Fruit fly (Drosophila melanogaster) whole organism, prepupa: Measurements from ENCODE around the gene hoip.

ENCODE experiments used
- Blimp-1 ChIP-seq: fragments of 200-800 bp; sonication (Bioruptor generic); optimal IDR thresholded peaks from 3 replicates; lab custom pipeline; 2017; ENCODE audit warnings: missing biosample characterization, missing genetic modification characterization, mild to moderate bottlenecking, moderate library complexity, missing genetic modification reagents
- CG10631 ChIP-seq: fragments of 200-800 bp; sonication (Bioruptor generic); optimal IDR thresholded peaks from 2 replicates; lab custom pipeline; 2016; ENCODE audit warnings: missing biosample characterization, missing genetic modification characterization
- CG11294 ChIP-seq: fragments of 200-800 bp; sonication (Bioruptor generic); IDR thresholded peaks from 2 replicates; pipeline ENCODE4 v1.3.6; 2022; ENCODE audit warnings: missing biosample characterization, missing genetic modification characterization
- CG11762 ChIP-seq: fragments of 200-800 bp; sonication (Bioruptor generic); optimal IDR thresholded peaks from 3 replicates; lab custom pipeline; 2016; ENCODE audit warnings: missing biosample characterization, missing genetic modification characterization; ENCODE audit not compliant: insufficient read depth
- CG11902 ChIP-seq: fragments of 200-800 bp; sonication (Bioruptor generic); optimal IDR thresholded peaks from 3 replicates; lab custom pipeline; 2016; ENCODE audit warnings: missing biosample characterization, missing genetic modification characterization
- CG15336 ChIP-seq: fragments of 200-800 bp; sonication (Bioruptor generic); IDR thresholded peaks from 2 replicates; pipeline ENCODE4 v1.3.6; 2022; ENCODE audit warnings: missing biosample characterization, missing genetic modification characterization
- CG1621 ChIP-seq: fragments of 200-800 bp; sonication (Bioruptor generic); optimal IDR thresholded peaks from 3 replicates; lab custom pipeline; 2018; ENCODE audit warnings: missing biosample characterization, mild to moderate bottlenecking, missing genetic modification characterization
- CG16779 ChIP-seq: fragments of 200-800 bp; sonication (Bioruptor generic); optimal IDR thresholded peaks from 3 replicates; lab custom pipeline; 2017; ENCODE audit warnings: missing biosample characterization, mild to moderate bottlenecking, missing genetic modification characterization
- CG3032 ChIP-seq: fragments of 200-800 bp; optimal IDR thresholded peaks from 2 replicates; lab custom pipeline; 2019; ENCODE audit warnings: missing biosample characterization, mild to moderate bottlenecking, missing genetic modification characterization, moderate library complexity
- CG31627 ChIP-seq: fragments of 200-800 bp; sonication (Bioruptor generic); optimal IDR thresholded peaks from 3 replicates; lab custom pipeline; 2016; ENCODE audit warnings: missing biosample characterization, missing genetic modification characterization
- CG32006 ChIP-seq: fragments of 200-800 bp; sonication (Bioruptor generic); optimal IDR thresholded peaks from 3 replicates; lab custom pipeline; 2017; ENCODE audit warnings: missing biosample characterization, mild to moderate bottlenecking, missing genetic modification characterization
- CG34406 ChIP-seq: fragments of 200-800 bp; sonication (Bioruptor generic); optimal IDR thresholded peaks from 3 replicates; lab custom pipeline; 2016; ENCODE audit warnings: missing biosample characterization, missing genetic modification characterization
- CG3919 ChIP-seq: fragments of 200-800 bp; sonication (Bioruptor generic); optimal IDR thresholded peaks from 3 replicates; lab custom pipeline; 2016; ENCODE audit warnings: missing biosample characterization, missing genetic modification characterization
- CG4318 ChIP-seq: fragments of 200-800 bp; sonication (Bioruptor generic); optimal IDR thresholded peaks from 3 replicates; lab custom pipeline; 2017; ENCODE audit warnings: missing biosample characterization, mild to moderate bottlenecking, missing genetic modification characterization
- CG6163 ChIP-seq: fragments of 200-800 bp; sonication (Bioruptor generic); IDR thresholded peaks from 3 replicates; pipeline ENCODE4 v1.3.6; 2022; ENCODE audit warnings: missing biosample characterization, missing genetic modification characterization
- CG6276 ChIP-seq: fragments of 200-800 bp; sonication (Bioruptor generic); optimal IDR thresholded peaks from 2 replicates; lab custom pipeline; 2017; ENCODE audit warnings: missing biosample characterization, mild to moderate bottlenecking, missing genetic modification characterization
- CG6792 ChIP-seq: fragments of 200-800 bp; sonication (Bioruptor generic); optimal IDR thresholded peaks from 3 replicates; lab custom pipeline; 2016; ENCODE audit warnings: missing biosample characterization, missing genetic modification characterization
- CG6854 ChIP-seq: fragments of 200-800 bp; sonication (Bioruptor generic); optimal IDR thresholded peaks from 2 replicates; lab custom pipeline; 2017; ENCODE audit warnings: missing biosample characterization, mild to moderate bottlenecking, missing genetic modification characterization
- CG7368 ChIP-seq: fragments of 200-800 bp; sonication (Bioruptor generic); optimal IDR thresholded peaks from 3 replicates; lab custom pipeline; 2016; ENCODE audit warnings: missing biosample characterization, missing genetic modification characterization
- CG8119 ChIP-seq: fragments of 200-800 bp; sonication (Bioruptor generic); IDR thresholded peaks from 3 replicates; pipeline ENCODE4 v1.3.6; 2022; ENCODE audit warnings: missing biosample characterization, missing genetic modification characterization
- CG8319 ChIP-seq: fragments of 200-800 bp; sonication (Bioruptor generic); optimal IDR thresholded peaks from 3 replicates; lab custom pipeline; 2016; ENCODE audit warnings: missing biosample characterization, missing genetic modification characterization
- Eip75B ChIP-seq: fragments of 200-800 bp; sonication (Bioruptor generic); optimal IDR thresholded peaks from 3 replicates; lab custom pipeline; 2016; ENCODE audit warnings: missing biosample characterization, missing genetic modification characterization
- Eip78C ChIP-seq: fragments of 200-800 bp; sonication (Bioruptor generic); peaks from one replicate; lab custom pipeline; 2016; ENCODE audit warnings: missing biosample characterization, missing genetic modification characterization
- Eip93F ChIP-seq: fragments of 200-800 bp; sonication (Bioruptor generic); optimal IDR thresholded peaks from 2 replicates; lab custom pipeline; 2016; ENCODE audit warnings: missing biosample characterization, mild to moderate bottlenecking, missing genetic modification characterization
- Ets21C ChIP-seq: fragments of 200-800 bp; sonication (Bioruptor generic); optimal IDR thresholded peaks from 3 replicates; lab custom pipeline; 2016; ENCODE audit warnings: missing biosample characterization, missing genetic modification characterization
- Ets96B ChIP-seq: fragments of 200-800 bp; optimal IDR thresholded peaks from 2 replicates; lab custom pipeline; 2019; ENCODE audit warnings: missing biosample characterization, mild to moderate bottlenecking, missing genetic modification characterization, moderate library complexity
- Gug ChIP-seq: fragments of 200-800 bp; sonication (Bioruptor generic); IDR thresholded peaks from 2 replicates; pipeline ENCODE4 v1.3.6; 2022; ENCODE audit warnings: missing biosample characterization, missing genetic modification characterization
- Hr38 ChIP-seq: sonication (Bioruptor generic); optimal IDR thresholded peaks from 2 replicates; lab custom pipeline; 2016; ENCODE audit warnings: missing biosample characterization, missing genetic modification characterization
- Hr39 ChIP-seq: fragments of 200-800 bp; sonication (Bioruptor generic); optimal IDR thresholded peaks from 2 replicates; lab custom pipeline; 2016; ENCODE audit warnings: missing biosample characterization, missing genetic modification characterization
- Met ChIP-seq: fragments of 200-800 bp; sonication (Bioruptor generic); optimal IDR thresholded peaks from 3 replicates; lab custom pipeline; 2016; ENCODE audit warnings: missing biosample characterization, missing genetic modification characterization
- OdsH ChIP-seq: fragments of 200-800 bp; sonication (Bioruptor generic); optimal IDR thresholded peaks from 3 replicates; lab custom pipeline; 2016; ENCODE audit warnings: missing biosample characterization, missing genetic modification characterization
- Smox ChIP-seq: fragments of 200-800 bp; sonication (Bioruptor generic); optimal IDR thresholded peaks from 3 replicates; lab custom pipeline; 2016; ENCODE audit warnings: missing biosample characterization, missing genetic modification characterization
- Sox102F ChIP-seq: fragments of 200-800 bp; sonication (Bioruptor generic); optimal IDR thresholded peaks from 2 replicates; lab custom pipeline; 2016; ENCODE audit warnings: missing biosample characterization, mild to moderate bottlenecking, missing genetic modification characterization
- Sox14 ChIP-seq: fragments of 200-800 bp; sonication (Bioruptor generic); optimal IDR thresholded peaks from 3 replicates; lab custom pipeline; 2016; ENCODE audit warnings: missing biosample characterization, missing genetic modification characterization
- Sox15 ChIP-seq: fragments of 200-800 bp; sonication (Bioruptor generic); optimal IDR thresholded peaks from 3 replicates; lab custom pipeline; 2016; ENCODE audit warnings: missing biosample characterization, missing genetic modification characterization
- achi ChIP-seq: fragments of 200-800 bp; sonication (Bioruptor generic); optimal IDR thresholded peaks from 3 replicates; lab custom pipeline; 2016; ENCODE audit warnings: missing biosample characterization, missing genetic modification characterization
- acj6 ChIP-seq: fragments of 200-800 bp; sonication (Bioruptor generic); optimal IDR thresholded peaks from 3 replicates; lab custom pipeline; 2016; ENCODE audit warnings: missing biosample characterization, missing genetic modification characterization
- cyc ChIP-seq: fragments of 200-800 bp; sonication (Bioruptor generic); optimal IDR thresholded peaks from 3 replicates; lab custom pipeline; 2016; ENCODE audit warnings: missing biosample characterization, missing genetic modification characterization
- dac ChIP-seq: fragments of 200-800 bp; sonication (Bioruptor generic); optimal IDR thresholded peaks from 2 replicates; lab custom pipeline; 2017; ENCODE audit warnings: missing biosample characterization, mild to moderate bottlenecking, missing genetic modification characterization
- dsx ChIP-seq: fragments of 200-800 bp; optimal IDR thresholded peaks from 3 replicates; lab custom pipeline; 2019; ENCODE audit warnings: missing biosample characterization, mild to moderate bottlenecking, missing genetic modification characterization, moderate library complexity; ENCODE audit not compliant: poor library complexity, severe bottlenecking
- eg ChIP-seq: fragments of 200-800 bp; sonication (Bioruptor generic); IDR thresholded peaks from 3 replicates; pipeline ENCODE4 v1.3.6; 2022; ENCODE audit warnings: missing biosample characterization, missing genetic modification characterization
- esn ChIP-seq: fragments of 200-800 bp; sonication (Bioruptor generic); optimal IDR thresholded peaks from 2 replicates; lab custom pipeline; 2016; ENCODE audit warnings: missing biosample characterization, mild to moderate bottlenecking, missing genetic modification characterization, moderate library complexity
- fd59A ChIP-seq: fragments of 200-800 bp; sonication (Bioruptor generic); optimal IDR thresholded peaks from 2 replicates; lab custom pipeline; 2017; ENCODE audit warnings: missing biosample characterization, mild to moderate bottlenecking, missing genetic modification characterization, missing genetic modification reagents
- fd85E ChIP-seq: fragments of 200-800 bp; sonication (Bioruptor generic); optimal IDR thresholded peaks from 3 replicates; lab custom pipeline; 2016; ENCODE audit warnings: missing biosample characterization, missing genetic modification characterization
- fkh ChIP-seq: fragments of 200-800 bp; sonication (Bioruptor generic); optimal IDR thresholded peaks from 3 replicates; lab custom pipeline; 2017; ENCODE audit warnings: missing biosample characterization, mild to moderate bottlenecking, missing genetic modification characterization, moderate library complexity
- net ChIP-seq: fragments of 200-800 bp; sonication (Bioruptor generic); optimal IDR thresholded peaks from 3 replicates; lab custom pipeline; 2016; ENCODE audit warnings: missing biosample characterization, missing genetic modification characterization
- pdm3 ChIP-seq: fragments of 200-800 bp; sonication (Bioruptor generic); optimal IDR thresholded peaks from 3 replicates; lab custom pipeline; 2016; ENCODE audit warnings: missing biosample characterization, missing genetic modification characterization
- salr ChIP-seq, 2 experiments: fragments of 200-800 bp; sonication (Bioruptor generic); optimal IDR thresholded peaks; 3 replicates each; lab custom pipeline; 2016 to 2018; ENCODE audit warnings: missing biosample characterization in 2 of 2, missing genetic modification characterization in 2 of 2, mild to moderate bottlenecking in 1 of 2
- spab ChIP-seq: fragments of 200-800 bp; sonication (Bioruptor generic); optimal IDR thresholded peaks from 2 replicates; lab custom pipeline; 2017; ENCODE audit warnings: missing biosample characterization, mild to moderate bottlenecking, missing genetic modification characterization, missing genetic modification reagents
- ss ChIP-seq, 2 experiments: fragments of 200-800 bp; sonication (Bioruptor generic); optimal IDR thresholded peaks; 2 replicates in 1 of 2; 3 replicates in 1 of 2; lab custom pipeline; 2017 to 2018; ENCODE audit warnings: mild to moderate bottlenecking in 2 of 2, missing biosample characterization in 2 of 2, missing genetic modification characterization in 2 of 2, moderate library complexity in 1 of 2
- topi ChIP-seq: fragments of 200-800 bp; sonication (Bioruptor generic); optimal IDR thresholded peaks from 3 replicates; lab custom pipeline; 2016; ENCODE audit warnings: missing biosample characterization, missing genetic modification characterization

The hoip gene

dm6 chr2L:9698092-9698922 is 1.3 kb upstream of the hoip start:
- TF ChIP-seq CG6163 (GFP tag; lab: Robert Waterston, UW) (no peak), CG7368 (GFP tag; lab: Kevin White, UChicago) (no peak), OdsH (GFP tag; lab: Kevin White, UChicago) (no peak), fd85E (no peak), net (GFP tag; lab: Kevin White, UChicago) (peak; percentile 13), CG1621 (tag; lab: Kevin White, UChicago) (no peak), salr (GFP tag; optimal IDR thresholded peaks at IDR 0.05; lab: Kevin White, UChicago) (no peak), CG3032 (tag; lab: Kevin White, UChicago) (no peak), fkh (peak; percentile 59), Eip75B (peak; percentile 0), Ets96B (tag; lab: Kevin White, UChicago) (no peak), spab (GFP tag; lab: Kevin White, UChicago) (no peak), topi (peak; percentile 37), Gug (no peak), CG11762 (no peak), Eip78C (GFP tag; lab: Kevin White, UChicago) (peak; percentile 66), achi (GFP tag; lab: Kevin White, UChicago) (no peak), Smox (GFP tag; lab: Kevin White, UChicago) (no peak), Hr38 (no peak), Sox14 (GFP tag; lab: Kevin White, UChicago) (no peak), CG34406 (GFP tag; lab: Kevin White, UChicago) (no peak), Eip93F (GFP tag; lab: Kevin White, UChicago) (no peak), Hr39 (GFP tag; lab: Kevin White, UChicago) (no peak), CG6792 (no peak), CG8119 (GFP tag; lab: Robert Waterston, UW) (no peak), CG10631 (GFP tag; lab: Kevin White, UChicago) (no peak), pdm3 (GFP tag; lab: Kevin White, UChicago) (no peak), fd59A (GFP tag; lab: Kevin White, UChicago) (no peak), Sox15 (no peak), CG15336 (no peak; the same call in 1 of the 2 replicates), Blimp-1 (GFP tag; lab: Kevin White, UChicago) (no peak), Met (GFP tag; lab: Kevin White, UChicago) (no peak), dsx (GFP tag; lab: Kevin White, UChicago) (no peak), CG16779 (tag; lab: Kevin White, UChicago) (no peak), Sox102F (GFP tag; lab: Kevin White, UChicago) (peak; percentile 26), esn (GFP tag; lab: Kevin White, UChicago) (no peak), CG11294 (no peak), CG11902 (GFP tag; lab: Kevin White, UChicago) (no peak), CG31627 (GFP tag; lab: Kevin White, UChicago) (no peak), CG8319 (GFP tag; lab: Kevin White, UChicago) (no peak), cyc (GFP tag; lab: Kevin White, UChicago) (no peak), CG6276 (GFP tag; lab: Kevin White, UChicago) (peak; percentile 0), acj6 (GFP tag; lab: Kevin White, UChicago) (no peak), CG4318 (GFP tag; lab: Kevin White, UChicago) (no peak), Ets21C (GFP tag; lab: Kevin White, UChicago) (no peak), CG32006 (GFP tag; lab: Kevin White, UChicago) (no peak), CG3919 (GFP tag; lab: Kevin White, UChicago) (no peak), CG6854 (GFP tag; lab: Kevin White, UChicago) (no peak), ss (GFP tag; optimal IDR thresholded peaks at IDR 0.05; lab: Kevin White, UChicago) (peak; percentile 8 to 10), dac (no peak), eg (GFP tag; lab: Robert Waterston, UW) (no peak)
